Worm (Caenorhabditis elegans) whole organism, mixed stage, embryonic: Measurements from ENCODE around the gene srw-19.

Source experiments
- ces-1 ChIP-seq: fragments of 150-350 bp; optimal IDR thresholded peaks from 2 replicates; lab custom pipeline; 2014; ENCODE audit warnings: missing biosample characterization, missing genetic modification reagents, missing genetic modification characterization
- lin-13 ChIP-seq: fragments of 150-350 bp; optimal IDR thresholded peaks from 2 replicates; lab custom pipeline; 2014; ENCODE audit warnings: missing biosample characterization, missing genetic modification characterization
- nhr-237 ChIP-seq: fragments of 150-350 bp; optimal IDR thresholded peaks from 2 replicates; lab custom pipeline; 2014; ENCODE audit warnings: missing biosample characterization, missing genetic modification characterization
- sptf-1 ChIP-seq: sonication (generic microtip); optimal IDR thresholded peaks from 2 replicates; lab custom pipeline; 2017; ENCODE audit warnings: mild to moderate bottlenecking, missing genetic modification characterization, moderate library complexity, missing compliant biosample characterization
- unc-39 ChIP-seq: fragments of 150-350 bp; optimal IDR thresholded peaks from 2 replicates; lab custom pipeline; 2014; ENCODE audit warnings: missing biosample characterization, missing genetic modification characterization

ce11 chrV:15264131-15264530 lies 17.0 kb downstream of the srw-19 start, which contains the start of gene M01B2.12:
- no peak for TF ChIP-seq unc-39 (tag; lab: Kevin White, UChicago)
- TF ChIP-seq sptf-1 = no peak
- no peak for TF ChIP-seq lin-13 (tag; lab: Kevin White, UChicago)
- TF ChIP-seq ces-1 (GFP tag; lab: Kevin White, UChicago) = no peak
- TF ChIP-seq nhr-237 (tag; lab: Kevin White, UChicago) = no peak
